Fruit fly (Drosophila melanogaster) whole organism: ENCODE results near the gene Dhrs4.

Source experiments
- CG8478 ChIP-seq: fragments of >200 bp; optimal IDR thresholded peaks from 2 replicates; lab custom pipeline; 2018; ENCODE audit warnings: inconsistent platforms
- Dll ChIP-seq: fragments of >200 bp; optimal IDR thresholded peaks from 2 replicates; lab custom pipeline; 2017
- EcR ChIP-seq, 2 experiments: fragments of >200 bp; optimal IDR thresholded peaks; 2 replicates each; lab custom pipeline; 2017; ENCODE audit warnings: missing biosample characterization in 2 of 2, missing genetic modification characterization in 2 of 2, missing genetic modification reagents in 2 of 2
- pan ChIP-seq: fragments of >200 bp; optimal IDR thresholded peaks from 2 replicates; lab custom pipeline; 2017
- psq ChIP-seq: fragments of >200 bp; optimal IDR thresholded peaks from 2 replicates; lab custom pipeline; 2017
- usp ChIP-seq: fragments of >200 bp; optimal IDR thresholded peaks from 2 replicates; lab custom pipeline; 2017; ENCODE audit warnings: missing biosample characterization, missing genetic modification characterization, mixed read lengths

dm6 chr3L:5180179-5180578, 38.7 kb upstream of the Dhrs4 start:
- TF ChIP-seq psq (no peak), CG8478 (lab: Kevin White, UChicago) (no peak), EcR (GFP tag; optimal IDR thresholded peaks at IDR 0.05; lab: Kevin White, UChicago) (no peak), Dll (no peak), pan (lab: Kevin White, UChicago) (no peak), usp (GFP tag; lab: Kevin White, UChicago) (no peak)
